Worm (Caenorhabditis elegans) whole organism, L4 larva: ENCODE data around the gene sdz-38.

Experiments used
- D1046.2 ChIP-seq: fragments of 200-800 bp; sonication (Bioruptor generic); IDR thresholded peaks from 2 replicates; pipeline ENCODE4 v1.3.6; 2022; ENCODE audit warnings: missing genetic modification characterization, missing compliant biosample characterization
- F10B5.3 ChIP-seq: sonication (generic microtip); optimal IDR thresholded peaks from 2 replicates; lab custom pipeline; 2016; ENCODE audit warnings: mild to moderate bottlenecking, missing genetic modification characterization, missing compliant biosample characterization
- R02D3.7 ChIP-seq: fragments of 150-350 bp; sonication (generic microtip); optimal IDR thresholded peaks from 3 replicates; lab custom pipeline; 2014; ENCODE audit warnings: missing biosample characterization, missing genetic modification characterization
- Y48G9A.11 ChIP-seq: fragments of 200-800 bp; sonication (Bioruptor generic); IDR thresholded peaks from 2 replicates; pipeline ENCODE4 v1.3.6; 2022; ENCODE audit warnings: missing genetic modification reagents, missing genetic modification characterization, missing compliant biosample characterization
- Y5F2A.4 ChIP-seq: fragments of 200-800 bp; sonication (Bioruptor generic); optimal IDR thresholded peaks from 2 replicates; lab custom pipeline; 2018; ENCODE audit warnings: mild to moderate bottlenecking, missing genetic modification characterization, missing compliant biosample characterization
- Y75B8A.6 ChIP-seq: fragments of 200-800 bp; sonication (Bioruptor generic); IDR thresholded peaks from 2 replicates; pipeline ENCODE4 v1.3.6; 2022; ENCODE audit warnings: missing genetic modification reagents, missing genetic modification characterization, missing compliant biosample characterization
- ZK337.2 ChIP-seq: fragments of 200-800 bp; sonication (Bioruptor generic); IDR thresholded peaks from 2 replicates; pipeline ENCODE4 v1.3.6; 2022; ENCODE audit warnings: missing genetic modification reagents, missing genetic modification characterization, missing compliant biosample characterization
- ZK546.5 ChIP-seq, 2 experiments: sonication (generic microtip); optimal IDR thresholded peaks; 2 replicates each; lab custom pipeline; 2017; ENCODE audit warnings: missing biosample characterization in 2 of 2, missing genetic modification characterization in 2 of 2
- aha-1 ChIP-seq: fragments of 150-350 bp; peaks from one replicate; lab custom pipeline; 2014; ENCODE audit warnings: missing biosample characterization, missing genetic modification characterization
- aly-2 ChIP-seq: sonication (generic microtip); optimal IDR thresholded peaks from 2 replicates; lab custom pipeline; 2018; ENCODE audit warnings: missing biosample characterization, missing genetic modification characterization
- attf-4 ChIP-seq: sonication (generic microtip); optimal IDR thresholded peaks from 3 replicates; lab custom pipeline; 2017; ENCODE audit warnings: missing biosample characterization, missing genetic modification characterization
- ceh-28 ChIP-seq: fragments of 150-350 bp; optimal IDR thresholded peaks from 2 replicates; lab custom pipeline; 2014; ENCODE audit warnings: missing biosample characterization, missing genetic modification reagents, missing genetic modification characterization
- ceh-32 ChIP-seq: sonication (generic microtip); optimal IDR thresholded peaks from 2 replicates; lab custom pipeline; 2016; ENCODE audit warnings: mild to moderate bottlenecking, missing genetic modification characterization, missing compliant biosample characterization; ENCODE audit not compliant: poor library complexity
- ceh-82 ChIP-seq: sonication (generic microtip); optimal IDR thresholded peaks from 2 replicates; lab custom pipeline; 2017; ENCODE audit warnings: missing biosample characterization, missing genetic modification characterization
- ces-1 ChIP-seq: fragments of 150-350 bp; sonication (generic microtip); optimal IDR thresholded peaks from 4 replicates; lab custom pipeline; 2014; ENCODE audit warnings: missing biosample characterization, missing genetic modification reagents, missing genetic modification characterization
- cey-2 ChIP-seq: sonication (generic microtip); optimal IDR thresholded peaks from 3 replicates; lab custom pipeline; 2017; ENCODE audit warnings: missing genetic modification characterization, mild to moderate bottlenecking, missing compliant biosample characterization, antibody characterized with exemption, borderline replicate concordance; ENCODE audit not compliant: insufficient read depth
- daf-12 ChIP-seq: fragments of 150-350 bp; optimal IDR thresholded peaks from 2 replicates; lab custom pipeline; 2014; ENCODE audit warnings: missing biosample characterization, missing genetic modification reagents, missing genetic modification characterization
- daf-19 ChIP-seq: fragments of 200-800 bp; sonication (Bioruptor generic); conservative IDR thresholded peaks from 2 replicates; pipeline ENCODE4 v1.3.6; 2022; ENCODE audit warnings: missing genetic modification characterization, missing compliant biosample characterization
- dmd-6 ChIP-seq: fragments of 200-800 bp; sonication (Bioruptor generic); IDR thresholded peaks from 2 replicates; pipeline ENCODE4 v1.3.6; 2022; ENCODE audit warnings: missing genetic modification reagents, missing genetic modification characterization, missing compliant biosample characterization
- dmd-8 ChIP-seq: fragments of 200-800 bp; sonication (Bioruptor generic); IDR thresholded peaks from 2 replicates; pipeline ENCODE4 v1.3.6; 2022; ENCODE audit warnings: missing genetic modification characterization, missing compliant biosample characterization
- dpl-1 ChIP-seq: fragments of 150-350 bp; optimal IDR thresholded peaks from 2 replicates; lab custom pipeline; 2014; ENCODE audit warnings: missing biosample characterization, missing genetic modification reagents, missing genetic modification characterization
- dve-1 ChIP-seq: sonication (generic microtip); optimal IDR thresholded peaks from 2 replicates; lab custom pipeline; 2017; ENCODE audit warnings: antibody characterized with exemption, mild to moderate bottlenecking, missing genetic modification characterization, missing compliant biosample characterization; ENCODE audit not compliant: insufficient read depth
- egl-27 ChIP-seq: sonication (generic microtip); optimal IDR thresholded peaks from 3 replicates; lab custom pipeline; 2017; ENCODE audit warnings: missing biosample characterization, missing genetic modification reagents, missing genetic modification characterization
- hmg-1.1 ChIP-seq: fragments of 200-800 bp; sonication (Bioruptor generic); IDR thresholded peaks from 2 replicates; pipeline ENCODE4 v1.3.6; 2022; ENCODE audit warnings: missing genetic modification reagents, missing genetic modification characterization, missing compliant biosample characterization
- jun-1 ChIP-seq: fragments of 150-350 bp; optimal IDR thresholded peaks from 2 replicates; lab custom pipeline; 2014; ENCODE audit warnings: missing biosample characterization, missing genetic modification reagents, missing genetic modification characterization
- lim-7 ChIP-seq: fragments of 200-800 bp; sonication (Bioruptor generic); IDR thresholded peaks from 2 replicates; pipeline ENCODE4 v1.3.6; 2022; ENCODE audit warnings: missing genetic modification characterization, missing compliant biosample characterization
- lin-13 ChIP-seq: fragments of 150-350 bp; optimal IDR thresholded peaks from 2 replicates; lab custom pipeline; 2014; ENCODE audit warnings: missing biosample characterization, missing genetic modification reagents, missing genetic modification characterization
- lin-29 ChIP-seq: fragments of 200-800 bp; sonication (Bioruptor generic); IDR thresholded peaks from 2 replicates; pipeline ENCODE4 v1.3.6; 2022; ENCODE audit warnings: missing genetic modification reagents, missing genetic modification characterization, missing compliant biosample characterization
- lir-3 ChIP-seq: sonication (generic microtip); optimal IDR thresholded peaks from 2 replicates; lab custom pipeline; 2016; ENCODE audit warnings: mild to moderate bottlenecking, missing genetic modification characterization, missing compliant biosample characterization
- lsy-2 ChIP-seq, 2 experiments: fragments of 150-350 bp in 1 of 2; sonication (generic microtip) in 1 of 2; optimal IDR thresholded peaks; 2 replicates each; lab custom pipeline; 2014 to 2017; ENCODE audit warnings: missing biosample characterization in 2 of 2, missing genetic modification characterization in 2 of 2
- madf-9 ChIP-seq: fragments of 200-800 bp; sonication (Bioruptor generic); conservative IDR thresholded peaks from 2 replicates; pipeline ENCODE4 v1.3.6; 2022; ENCODE audit warnings: missing genetic modification reagents, missing genetic modification characterization, missing compliant biosample characterization
- mep-1 ChIP-seq: fragments of 150-350 bp; sonication (generic microtip); optimal IDR thresholded peaks from 3 replicates; lab custom pipeline; 2014; ENCODE audit warnings: missing biosample characterization, missing genetic modification characterization
- mes-2 ChIP-seq: sonication (generic microtip); optimal IDR thresholded peaks from 2 replicates; lab custom pipeline; 2016; ENCODE audit warnings: missing genotype, mild to moderate bottlenecking, missing genetic modification characterization, missing compliant biosample characterization; ENCODE audit not compliant: poor library complexity, severe bottlenecking
- mxl-3 ChIP-seq: fragments of 200-800 bp; sonication (Bioruptor generic); optimal IDR thresholded peaks from 2 replicates; lab custom pipeline; 2018; ENCODE audit warnings: mild to moderate bottlenecking, missing genetic modification characterization, missing compliant biosample characterization
- nhr-10 ChIP-seq: fragments of 150-350 bp; optimal IDR thresholded peaks from 2 replicates; lab custom pipeline; 2014; ENCODE audit warnings: missing biosample characterization, missing genetic modification characterization
- nhr-11 ChIP-seq: fragments of 150-350 bp; optimal IDR thresholded peaks from 2 replicates; lab custom pipeline; 2014; ENCODE audit warnings: missing biosample characterization, missing genetic modification characterization
- nhr-42 ChIP-seq: fragments of 200-800 bp; sonication (Bioruptor generic); IDR thresholded peaks from 2 replicates; pipeline ENCODE4 v1.3.6; 2022; ENCODE audit warnings: missing genetic modification characterization, missing compliant biosample characterization
- nhr-48 ChIP-seq: sonication (generic microtip); optimal IDR thresholded peaks from 2 replicates; lab custom pipeline; 2016; ENCODE audit warnings: mild to moderate bottlenecking, missing genetic modification characterization, missing compliant biosample characterization
- nhr-6 ChIP-seq: fragments of 150-350 bp; optimal IDR thresholded peaks from 2 replicates; lab custom pipeline; 2014; ENCODE audit warnings: missing biosample characterization, missing genetic modification characterization
- nhr-76 ChIP-seq: fragments of 150-350 bp; optimal IDR thresholded peaks from 2 replicates; lab custom pipeline; 2014; ENCODE audit warnings: missing biosample characterization, missing genetic modification characterization
- pha-4 ChIP-seq, 2 experiments: fragments of 150-350 bp in 1 of 2; fragments of 200-800 bp in 1 of 2; sonication (Bioruptor generic) in 1 of 2; IDR thresholded peaks in 1 of 2; optimal IDR thresholded peaks in 1 of 2; 2 replicates each; pipeline versions ENCODE4 v1.3.6 to Lab custom; 2014 to 2022; ENCODE audit warnings: missing genetic modification characterization in 2 of 2, missing genetic modification reagents in 2 of 2, missing biosample characterization in 1 of 2, missing compliant biosample characterization in 1 of 2
- php-3 ChIP-seq: fragments of 200-800 bp; sonication (Bioruptor generic); IDR thresholded peaks from 2 replicates; pipeline ENCODE4 v1.3.6; 2022; ENCODE audit warnings: missing genetic modification reagents, missing genetic modification characterization, missing compliant biosample characterization
- pqm-1 ChIP-seq: sonication (generic microtip); optimal IDR thresholded peaks from 2 replicates; lab custom pipeline; 2017; ENCODE audit warnings: missing biosample characterization, missing genetic modification characterization
- saeg-2 ChIP-seq: fragments of 200-800 bp; sonication (Bioruptor generic); IDR thresholded peaks from 2 replicates; pipeline ENCODE4 v1.3.6; 2022; ENCODE audit warnings: missing genetic modification reagents, missing genetic modification characterization, missing compliant biosample characterization
- sdz-12 ChIP-seq: fragments of 200-800 bp; sonication (Bioruptor generic); optimal IDR thresholded peaks from 2 replicates; lab custom pipeline; 2018; ENCODE audit warnings: mild to moderate bottlenecking, missing genetic modification characterization, missing compliant biosample characterization
- snpc-1.2 ChIP-seq: fragments of 200-800 bp; sonication (Bioruptor generic); IDR thresholded peaks from 2 replicates; pipeline ENCODE4 v1.3.6; 2022; ENCODE audit warnings: missing genetic modification reagents, missing genetic modification characterization, missing compliant biosample characterization
- spr-1 ChIP-seq: sonication (generic microtip); optimal IDR thresholded peaks from 2 replicates; lab custom pipeline; 2016; ENCODE audit warnings: mild to moderate bottlenecking, missing genetic modification characterization, missing compliant biosample characterization
- unc-39 ChIP-seq: sonication (generic microtip); optimal IDR thresholded peaks from 2 replicates; lab custom pipeline; 2017; ENCODE audit warnings: missing biosample characterization, missing genetic modification characterization
- vab-7 ChIP-seq: fragments of 200-800 bp; sonication (Bioruptor generic); IDR thresholded peaks from 2 replicates; pipeline ENCODE4 v1.3.6; 2022; ENCODE audit warnings: missing genetic modification reagents, missing genetic modification characterization, missing compliant biosample characterization
- zag-1 ChIP-seq: fragments of 150-350 bp; optimal IDR thresholded peaks from 2 replicates; lab custom pipeline; 2014; ENCODE audit warnings: missing biosample characterization, missing genetic modification characterization
- zip-11 ChIP-seq: fragments of 200-800 bp; sonication (Bioruptor generic); IDR thresholded peaks from 2 replicates; pipeline ENCODE4 v1.3.6; 2022; ENCODE audit warnings: missing genetic modification characterization, missing compliant biosample characterization
- ztf-11 ChIP-seq: fragments of 150-350 bp; optimal IDR thresholded peaks from 2 replicates; lab custom pipeline; 2014; ENCODE audit warnings: missing biosample characterization, missing genetic modification characterization

Gene sdz-38

DNA sequence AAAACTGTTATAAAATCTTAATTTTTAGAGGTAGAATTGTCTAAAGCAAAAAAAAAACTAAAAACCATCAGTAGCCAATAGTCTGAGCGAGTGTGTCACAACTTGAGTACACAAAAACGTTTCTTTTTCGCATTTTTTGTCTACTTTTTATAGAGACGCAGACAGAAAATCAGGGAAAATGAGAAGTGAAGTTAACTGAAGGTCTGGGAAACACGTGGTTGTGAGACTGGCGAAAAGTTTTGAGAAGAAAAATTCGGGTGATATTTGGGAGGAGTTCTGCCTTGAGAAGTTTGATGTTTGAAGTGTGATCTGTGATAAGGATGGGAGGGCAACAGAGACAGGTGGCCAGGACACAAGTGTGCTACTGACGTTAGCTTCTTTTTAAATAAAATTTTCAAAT lies 44.0 kb downstream of the sdz-38 start (continued):
- peak; percentile 93 for TF ChIP-seq dmd-6
- TF ChIP-seq R02D3.7 (tag; lab: Kevin White, UChicago): no peak
- TF ChIP-seq jun-1 (tag; lab: Kevin White, UChicago): no peak
- TF ChIP-seq attf-4 (tag; lab: Kevin White, UChicago): no peak
- no peak for TF ChIP-seq pha-4 (GFP tag; IDR thresholded peaks at IDR 0.05; lab: Robert Waterston, UW)
- TF ChIP-seq pha-4 (tag; optimal IDR thresholded peaks at IDR 0.05; lab: Kevin White, UChicago): peak; percentile 33
- no peak for TF ChIP-seq zip-11 (GFP tag; lab: Robert Waterston, UW)
- TF ChIP-seq ceh-82 (tag; lab: Kevin White, UChicago): no peak
- no peak for TF ChIP-seq lir-3 (tag; lab: Kevin White, UChicago)
- no peak for TF ChIP-seq zag-1
- peak; percentile 75 for TF ChIP-seq lin-13 (GFP tag; lab: Kevin White, UChicago)
- no peak for TF ChIP-seq snpc-1.2
- peak; percentile 26 for TF ChIP-seq pqm-1 (tag; lab: Kevin White, UChicago)
- TF ChIP-seq cey-2 (tag; lab: Kevin White, UChicago): peak; percentile 91
- TF ChIP-seq Y5F2A.4 (GFP tag; lab: Kevin White, UChicago): no peak
- peak; percentile 53; the same call in 1 of the 2 replicates for TF ChIP-seq hmg-1.1 (GFP tag; lab: Robert Waterston, UW)
- TF ChIP-seq mxl-3 (GFP tag; lab: Kevin White, UChicago): peak; percentile 100
- TF ChIP-seq lin-29 (GFP tag; lab: Robert Waterston, UW): 0 out of 2 replicates have a peak, but pooled peaks have one; percentile 14
- TF ChIP-seq nhr-11: peak; percentile 99
- no peak for TF ChIP-seq unc-39 (tag; lab: Kevin White, UChicago)
- no peak for TF ChIP-seq sdz-12 (GFP tag; lab: Kevin White, UChicago)
- TF ChIP-seq mep-1 (tag; lab: Kevin White, UChicago): peak; percentile 90
- TF ChIP-seq saeg-2 (GFP tag; lab: Robert Waterston, UW): no peak
- TF ChIP-seq Y48G9A.11: no peak
- no peak for TF ChIP-seq ceh-32 (tag; lab: Kevin White, UChicago)
- peak; percentile 12 for TF ChIP-seq nhr-6 (tag; lab: Kevin White, UChicago)
- peak; percentile 47 for TF ChIP-seq spr-1
- peak; percentile 91 for TF ChIP-seq nhr-48 (tag; lab: Kevin White, UChicago)
- peak; percentile 97 for TF ChIP-seq nhr-10 (tag; lab: Kevin White, UChicago)
- no peak for TF ChIP-seq Y75B8A.6 (GFP tag; lab: Robert Waterston, UW)
- TF ChIP-seq aly-2 (tag; lab: Kevin White, UChicago): no peak
- TF ChIP-seq D1046.2 (GFP tag; lab: Robert Waterston, UW): no peak
- peak; percentile 99 for TF ChIP-seq aha-1 (tag; lab: Kevin White, UChicago)
- no peak for TF ChIP-seq nhr-42
- TF ChIP-seq ceh-28 (tag; lab: Kevin White, UChicago): no peak
- no peak for TF ChIP-seq daf-19 (GFP tag; lab: Robert Waterston, UW)
- TF ChIP-seq dmd-8 (GFP tag; lab: Robert Waterston, UW): no peak
- no peak for TF ChIP-seq lim-7
- no peak for TF ChIP-seq ZK546.5 (tag; optimal IDR thresholded peaks at IDR 0.05; lab: Kevin White, UChicago)
- TF ChIP-seq vab-7 (GFP tag; lab: Robert Waterston, UW): no peak
- TF ChIP-seq nhr-76 (tag; lab: Kevin White, UChicago): no peak
- TF ChIP-seq lsy-2 (tag; optimal IDR thresholded peaks at IDR 0.05; lab: Kevin White, UChicago): peak; percentile 7 to 88
- TF ChIP-seq php-3 (GFP tag; lab: Robert Waterston, UW): peak; percentile 46; the same call in 1 of the 2 replicates
- TF ChIP-seq egl-27 (tag; lab: Kevin White, UChicago): no peak
- no peak for TF ChIP-seq ZK337.2 (GFP tag; lab: Robert Waterston, UW)
- no peak for TF ChIP-seq F10B5.3
- TF ChIP-seq daf-12 (tag; lab: Kevin White, UChicago): no peak
- TF ChIP-seq dve-1 (tag; lab: Kevin White, UChicago): peak; percentile 92
- TF ChIP-seq dpl-1 (GFP tag; lab: Kevin White, UChicago): peak; percentile 64
- TF ChIP-seq madf-9 (GFP tag; lab: Robert Waterston, UW): no peak
- TF ChIP-seq ces-1 (GFP tag; lab: Kevin White, UChicago): no peak
- peak; percentile 48 for TF ChIP-seq mes-2 (tag; lab: Kevin White, UChicago)
- TF ChIP-seq ztf-11 (tag; lab: Kevin White, UChicago): no peak
